Worm (Caenorhabditis elegans) whole organism, L3 larva: ENCODE data around the gene hal-2.

Source experiments
- R02D3.7 ChIP-seq: fragments of 150-350 bp; optimal IDR thresholded peaks from 2 replicates; lab custom pipeline; 2014; ENCODE audit warnings: missing biosample characterization, missing genetic modification characterization
- ZK546.5 ChIP-seq: sonication (generic microtip); optimal IDR thresholded peaks from 2 replicates; lab custom pipeline; 2017; ENCODE audit warnings: missing biosample characterization, missing genetic modification characterization
- aly-2 ChIP-seq: fragments of 150-350 bp; optimal IDR thresholded peaks from 2 replicates; lab custom pipeline; 2014; ENCODE audit warnings: missing biosample characterization, missing genetic modification characterization
- ama-1 ChIP-seq: fragments of 150-350 bp; optimal IDR thresholded peaks from 2 replicates; lab custom pipeline; 2018
- ceh-28 ChIP-seq: fragments of 150-350 bp; optimal IDR thresholded peaks from 2 replicates; lab custom pipeline; 2014; ENCODE audit warnings: missing biosample characterization, missing genetic modification reagents, missing genetic modification characterization
- ceh-82 ChIP-seq: fragments of 150-350 bp; optimal IDR thresholded peaks from 2 replicates; lab custom pipeline; 2014; ENCODE audit warnings: missing biosample characterization, missing genetic modification characterization
- ceh-9 ChIP-seq: sonication (generic microtip); optimal IDR thresholded peaks from 2 replicates; lab custom pipeline; 2018; ENCODE audit warnings: missing biosample characterization, missing genetic modification characterization
- daf-12 ChIP-seq: fragments of 150-350 bp; optimal IDR thresholded peaks from 2 replicates; lab custom pipeline; 2014; ENCODE audit warnings: missing biosample characterization, missing genetic modification reagents, missing genetic modification characterization
- egl-27 ChIP-seq: sonication (generic microtip); optimal IDR thresholded peaks from 4 replicates; lab custom pipeline; 2017; ENCODE audit warnings: missing biosample characterization, missing genetic modification reagents, missing genetic modification characterization
- egl-5 ChIP-seq: fragments of 150-350 bp; optimal IDR thresholded peaks from 2 replicates; lab custom pipeline; 2017; ENCODE audit warnings: missing biosample characterization, missing genetic modification reagents, missing genetic modification characterization, inconsistent platforms
- elt-1 ChIP-seq: fragments of 150-350 bp; optimal IDR thresholded peaks from 2 replicates; lab custom pipeline; 2014; ENCODE audit warnings: missing biosample characterization, missing genetic modification characterization
- elt-3 ChIP-seq, 3 experiments: fragments of 150-350 bp in 1 of 3; sonication (generic microtip) in 2 of 3; optimal IDR thresholded peaks; 2 replicates in 2 of 3; 4 replicates in 1 of 3; lab custom pipeline; 2014 to 2017; ENCODE audit warnings: missing biosample characterization in 3 of 3, missing genetic modification characterization in 3 of 3
- fkh-10 ChIP-seq: sonication (generic microtip); optimal IDR thresholded peaks from 2 replicates; lab custom pipeline; 2017; ENCODE audit warnings: missing biosample characterization, missing genetic modification reagents, missing genetic modification characterization
- fkh-2 ChIP-seq: fragments of 150-350 bp; optimal IDR thresholded peaks from 2 replicates; lab custom pipeline; 2014; ENCODE audit warnings: missing biosample characterization, missing genetic modification reagents, missing genetic modification characterization
- fos-1 ChIP-seq: fragments of 150-350 bp; optimal IDR thresholded peaks from 2 replicates; lab custom pipeline; 2014; ENCODE audit warnings: missing biosample characterization, missing genetic modification characterization
- hmg-11 ChIP-seq: sonication (generic microtip); optimal IDR thresholded peaks from 2 replicates; lab custom pipeline; 2016; ENCODE audit warnings: missing genetic modification characterization, missing compliant biosample characterization
- lin-15B ChIP-seq: fragments of 150-350 bp; optimal IDR thresholded peaks from 2 replicates; lab custom pipeline; 2014; ENCODE audit warnings: missing biosample characterization, missing genetic modification characterization
- lin-39 ChIP-seq: fragments of 150-350 bp; optimal IDR thresholded peaks from 2 replicates; lab custom pipeline; 2018; ENCODE audit warnings: missing biosample characterization, missing genetic modification reagents, missing genetic modification characterization
- lsy-12 ChIP-seq: sonication (generic microtip); optimal IDR thresholded peaks from 2 replicates; lab custom pipeline; 2016; ENCODE audit warnings: mild to moderate bottlenecking, missing genetic modification characterization, missing compliant biosample characterization
- mdl-1 ChIP-seq: fragments of 150-350 bp; optimal IDR thresholded peaks from 2 replicates; lab custom pipeline; 2014; ENCODE audit warnings: missing biosample characterization, missing genetic modification characterization
- nhr-11 ChIP-seq: fragments of 150-350 bp; optimal IDR thresholded peaks from 2 replicates; lab custom pipeline; 2014; ENCODE audit warnings: missing biosample characterization, missing genetic modification characterization
- nhr-12 ChIP-seq: fragments of 150-350 bp; optimal IDR thresholded peaks from 2 replicates; lab custom pipeline; 2014; ENCODE audit warnings: missing biosample characterization, missing genetic modification characterization
- nhr-23 ChIP-seq: fragments of 150-350 bp; optimal IDR thresholded peaks from 2 replicates; lab custom pipeline; 2014; ENCODE audit warnings: missing biosample characterization, missing genetic modification reagents, missing genetic modification characterization
- nhr-237 ChIP-seq: fragments of 150-350 bp; optimal IDR thresholded peaks from 2 replicates; lab custom pipeline; 2014; ENCODE audit warnings: missing biosample characterization, missing genetic modification characterization
- nhr-25 ChIP-seq: sonication (generic microtip); optimal IDR thresholded peaks from 2 replicates; lab custom pipeline; 2017; ENCODE audit warnings: missing biosample characterization, missing genetic modification characterization
- nhr-28 ChIP-seq: fragments of 150-350 bp; optimal IDR thresholded peaks from 2 replicates; lab custom pipeline; 2014; ENCODE audit warnings: missing biosample characterization, missing genetic modification characterization
- nhr-43 ChIP-seq: sonication (generic microtip); optimal IDR thresholded peaks from 2 replicates; lab custom pipeline; 2016; ENCODE audit warnings: mild to moderate bottlenecking, missing genetic modification characterization, missing compliant biosample characterization; ENCODE audit not compliant: poor library complexity, severe bottlenecking
- nhr-67 ChIP-seq: fragments of 150-350 bp; optimal IDR thresholded peaks from 2 replicates; lab custom pipeline; 2014; ENCODE audit warnings: missing biosample characterization, missing genetic modification characterization
- nhr-76 ChIP-seq: fragments of 150-350 bp; sonication (generic microtip); optimal IDR thresholded peaks from 5 replicates; lab custom pipeline; 2014; ENCODE audit warnings: missing biosample characterization, missing genetic modification characterization
- pha-4 ChIP-seq: fragments of 150-350 bp; optimal IDR thresholded peaks from 2 replicates; lab custom pipeline; 2014; ENCODE audit warnings: missing biosample characterization, missing genetic modification reagents, missing genetic modification characterization
- pqm-1 ChIP-seq: fragments of 150-350 bp; optimal IDR thresholded peaks from 2 replicates; lab custom pipeline; 2017; ENCODE audit warnings: missing biosample characterization, missing genetic modification characterization, inconsistent platforms
- unc-62 ChIP-seq: fragments of 150-350 bp; sonication (generic microtip); optimal IDR thresholded peaks from 4 replicates; lab custom pipeline; 2014; ENCODE audit warnings: missing biosample characterization, missing genetic modification reagents, missing genetic modification characterization
- zag-1 ChIP-seq: fragments of 150-350 bp; optimal IDR thresholded peaks from 2 replicates; lab custom pipeline; 2014; ENCODE audit warnings: missing biosample characterization, missing genetic modification characterization
- ztf-11 ChIP-seq: fragments of 150-350 bp; optimal IDR thresholded peaks from 2 replicates; lab custom pipeline; 2014; ENCODE audit warnings: missing biosample characterization, missing genetic modification characterization

hal-2 gene

DNA sequence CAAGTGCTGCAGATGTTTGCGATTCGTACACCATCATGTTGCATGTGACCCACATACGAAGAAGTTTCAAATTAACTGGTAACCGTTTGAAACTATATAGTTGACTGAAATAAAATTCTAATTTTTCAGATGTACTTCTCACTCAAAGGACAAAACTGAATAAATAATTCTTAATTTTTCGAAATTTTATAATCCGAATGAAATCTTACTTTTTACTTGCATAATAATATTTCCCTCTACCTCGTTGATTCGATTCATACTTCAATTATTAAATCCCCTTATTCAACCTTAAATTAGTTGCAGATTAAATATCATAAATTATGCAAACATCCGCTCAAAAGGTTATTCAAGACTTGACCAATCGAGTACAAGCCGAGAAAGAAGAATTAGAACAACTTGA lies 2.7 kb downstream of the hal-2 start, which contains the start of gene T16H12.2:
TSS of gene T16H12.2 (plus strand) at position 301 of the 400 bp plus-strand sequence.
- TF ChIP-seq aly-2 (tag; lab: Kevin White, UChicago) (no peak), egl-27 (tag; lab: Kevin White, UChicago) (no peak), ama-1 (no peak), nhr-28 (tag; lab: Kevin White, UChicago) (no peak), ZK546.5 (tag; lab: Kevin White, UChicago) (no peak), ceh-28 (no peak), pha-4 (no peak)

- TF ChIP-seq fos-1 (no peak), egl-5 (tag; lab: Kevin White, UChicago) (no peak), elt-3 (tag; optimal IDR thresholded peaks at IDR 0.05; lab: Kevin White, UChicago) (no peak), fkh-10 (GFP tag; lab: Kevin White, UChicago) (no peak), elt-1 (tag; lab: Kevin White, UChicago) (no peak), ceh-82 (tag; lab: Kevin White, UChicago) (no peak), zag-1 (tag; lab: Kevin White, UChicago) (no peak), mdl-1 (no peak), ZK546.5 (tag; lab: Kevin White, UChicago) (no peak), nhr-11 (tag; lab: Kevin White, UChicago) (no peak), daf-12 (tag; lab: Kevin White, UChicago) (no peak), nhr-237 (tag; lab: Kevin White, UChicago) (no peak)
Measured at ce11 chrIII:10085574-10085973, 3.2 kb downstream of the hal-2 start.

ce11 chrIII:10085103-10085502 lies 3.6 kb downstream of the hal-2 start, which contains the start of gene T16H12.13:
Gene T16H12.13 (plus strand): TSS chrIII:10085403.
- TF ChIP-seq ceh-9 (no peak), lsy-12 (tag; lab: Kevin White, UChicago) (no peak), R02D3.7 (no peak), nhr-67 (tag; lab: Kevin White, UChicago) (no peak), pqm-1 (no peak), nhr-43 (no peak), nhr-12 (no peak), egl-27 (tag; lab: Kevin White, UChicago) (no peak), lin-39 (no peak), ceh-28 (no peak), mdl-1 (no peak), nhr-76 (tag; lab: Kevin White, UChicago) (no peak), fos-1 (no peak)

DNA sequence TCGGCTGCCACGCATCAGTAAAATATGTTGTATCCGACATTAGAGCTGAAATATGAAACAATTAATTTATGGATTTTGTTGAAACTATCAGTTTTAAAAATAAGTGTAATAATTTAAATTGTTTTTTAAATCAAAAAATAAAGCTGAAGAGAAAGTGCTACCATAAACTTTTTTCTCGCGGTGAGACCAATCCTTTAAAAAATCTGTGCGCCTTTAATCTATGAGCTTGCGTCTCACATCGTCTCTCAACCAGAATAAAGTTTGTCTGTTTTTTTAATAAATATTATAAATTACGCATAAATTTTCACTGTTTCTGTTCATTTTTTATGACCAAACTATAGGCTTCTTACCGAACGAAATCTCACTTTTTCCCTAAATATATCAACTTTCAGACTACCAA lies 5.5 kb downstream of the hal-2 start, which contains the start of gene T16H12.3:
TSS of gene T16H12.3 (minus strand) at position 51 of the 400 bp plus-strand sequence.
- no peak for TF ChIP-seq nhr-237 (tag; lab: Kevin White, UChicago)
- no peak for TF ChIP-seq egl-5 (tag; lab: Kevin White, UChicago)
- TF ChIP-seq aly-2 (tag; lab: Kevin White, UChicago): no peak
- no peak for TF ChIP-seq fos-1
- no peak for TF ChIP-seq unc-62 (GFP tag; lab: Kevin White, UChicago)
- TF ChIP-seq nhr-11 (tag; lab: Kevin White, UChicago): no peak
- no peak for TF ChIP-seq lin-15B (tag; lab: Kevin White, UChicago)
- no peak for TF ChIP-seq nhr-25 (tag; lab: Kevin White, UChicago)
- TF ChIP-seq zag-1 (tag; lab: Kevin White, UChicago): no peak
- TF ChIP-seq ZK546.5 (tag; lab: Kevin White, UChicago): no peak
- no peak for TF ChIP-seq hmg-11 (tag; lab: Kevin White, UChicago)
- TF ChIP-seq R02D3.7: no peak
- no peak for TF ChIP-seq nhr-23 (tag; lab: Kevin White, UChicago)

DNA sequence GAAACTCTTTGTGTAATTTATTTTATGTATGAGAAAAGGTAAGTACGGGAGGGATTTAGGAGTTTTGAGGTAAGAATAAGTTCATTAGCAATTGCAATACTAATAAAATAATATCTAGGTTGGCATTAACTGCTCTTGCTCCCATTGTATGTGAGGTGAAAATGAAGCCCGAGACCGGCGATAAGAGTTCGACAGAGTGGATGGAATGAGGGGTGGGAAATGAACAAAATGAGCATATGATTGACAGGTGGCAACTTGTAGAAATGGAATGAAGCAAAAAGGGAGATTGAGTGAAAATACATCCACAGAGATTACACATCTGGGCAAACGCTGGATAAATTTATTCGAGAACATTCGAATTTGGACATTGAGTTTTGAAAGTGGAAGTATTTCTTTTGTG lies 9.9 kb downstream of the hal-2 start:
- TF ChIP-seq ceh-9 (no peak), zag-1 (tag; lab: Kevin White, UChicago) (no peak), ztf-11 (tag; lab: Kevin White, UChicago) (no peak), fkh-2 (no peak), nhr-76 (tag; lab: Kevin White, UChicago) (no peak), R02D3.7 (no peak), pha-4 (no peak), lsy-12 (tag; lab: Kevin White, UChicago) (no peak)
